Worm (Caenorhabditis elegans): ENCODE measurements around the gene ZC395.11.

The ZC395.11 gene

DNA sequence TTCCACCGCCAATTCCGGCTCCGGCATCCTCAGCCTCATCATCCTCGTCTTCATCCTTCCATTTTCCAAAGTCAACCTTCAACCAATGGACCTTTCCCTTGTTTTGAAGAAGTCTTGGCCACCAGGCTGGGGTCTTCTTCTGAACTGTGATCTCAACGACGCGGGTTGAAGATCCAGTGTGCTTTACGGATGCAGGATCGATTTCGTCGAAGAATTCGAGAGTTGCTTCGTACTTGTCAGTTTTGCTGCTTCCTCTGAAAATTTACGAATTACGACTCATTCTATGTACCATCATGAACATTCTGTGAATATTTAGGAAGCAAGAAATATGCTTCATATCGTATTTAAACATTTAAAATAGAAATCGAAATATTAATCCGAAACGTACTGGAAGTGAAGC, 11.9 kb downstream of the ZC395.11 start:
- TF ChIP-seq cog-1 (tag; optimal IDR thresholded peaks at IDR 0.05), result no peak
- TF ChIP-seq flt-1 (GFP tag; IDR thresholded peaks at IDR 0.05), result no peak
- TF ChIP-seq ztf-29 (GFP tag; IDR thresholded peaks at IDR 0.05), result no peak
- TF ChIP-seq klf-2 (GFP tag; conservative IDR thresholded peaks at IDR 0.05), result no peak
- TF ChIP-seq T22C8.4 (GFP tag; IDR thresholded peaks at IDR 0.05), result no peak
- TF ChIP-seq tab-1 (GFP tag; IDR thresholded peaks at IDR 0.05), result no peak

ce11 chrIII:5273396-5273857, 12.7 kb downstream of the ZC395.11 start, which contains the start of gene ztf-8:
TSS of gene ztf-8 (minus strand) at chrIII:5273471.
- TF ChIP-seq ztf-29 (GFP tag; IDR thresholded peaks at IDR 0.05), result no peak
- no peak for TF ChIP-seq T22C8.4 (GFP tag; IDR thresholded peaks at IDR 0.05)
- no peak for TF ChIP-seq ref-1 (GFP tag; conservative IDR thresholded peaks at IDR 0.05)
- TF ChIP-seq cog-1 (tag; optimal IDR thresholded peaks at IDR 0.05), result no peak
- TF ChIP-seq med-1 (GFP tag; optimal IDR thresholded peaks at IDR 0.05; ENCODE audit: insufficient read depth), result no peak
- no peak for TF ChIP-seq tab-1 (GFP tag; IDR thresholded peaks at IDR 0.05)
- TF ChIP-seq flt-1 (GFP tag; IDR thresholded peaks at IDR 0.05), result no peak
- TF ChIP-seq ztf-23 (GFP tag; IDR thresholded peaks at IDR 0.05), result no peak
- no peak for TF ChIP-seq klf-2 (GFP tag; conservative IDR thresholded peaks at IDR 0.05)

DNA sequence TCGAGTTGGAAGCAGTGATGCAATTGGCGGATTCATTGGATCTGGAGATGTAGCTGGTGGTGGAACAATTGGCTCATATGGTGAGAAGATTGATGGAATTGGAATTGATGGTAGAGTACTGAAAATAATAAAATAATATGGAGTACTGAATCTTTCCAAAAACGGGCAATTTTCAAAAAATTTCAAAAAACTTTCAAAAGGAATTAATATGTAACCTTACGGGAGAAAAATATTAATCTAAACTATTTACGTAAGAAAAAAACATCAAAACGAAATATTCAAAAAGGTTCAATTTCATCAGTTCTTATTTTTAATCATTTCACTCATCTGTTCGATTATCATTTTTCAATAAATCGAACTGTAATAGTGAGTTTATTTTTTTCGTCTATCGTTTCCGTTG, 16.3 kb downstream of the ZC395.11 start, which contains the start of gene ZC395.4:
Gene ZC395.4 (plus strand): TSS at position 301 of the 400 bp plus-strand sequence.
- no peak for TF ChIP-seq cog-1 (tag; optimal IDR thresholded peaks at IDR 0.05)
- no peak for TF ChIP-seq klf-2 (GFP tag; conservative IDR thresholded peaks at IDR 0.05)
- TF ChIP-seq ztf-23 (GFP tag; IDR thresholded peaks at IDR 0.05), result no peak
- no peak for TF ChIP-seq T22C8.4 (GFP tag; IDR thresholded peaks at IDR 0.05)
- TF ChIP-seq ztf-29 (GFP tag; IDR thresholded peaks at IDR 0.05), result no peak
- TF ChIP-seq tab-1 (GFP tag; IDR thresholded peaks at IDR 0.05), result no peak
- no peak for TF ChIP-seq ref-1 (GFP tag; conservative IDR thresholded peaks at IDR 0.05)
- TF ChIP-seq flt-1 (GFP tag; IDR thresholded peaks at IDR 0.05), result no peak
- no peak for TF ChIP-seq med-1 (GFP tag; optimal IDR thresholded peaks at IDR 0.05; ENCODE audit: insufficient read depth)

ce11 chrIII:5268486-5268885, 17.6 kb downstream of the ZC395.11 start:
- TF ChIP-seq klf-2 (GFP tag; conservative IDR thresholded peaks at IDR 0.05), result no peak
- TF ChIP-seq T22C8.4 (GFP tag; IDR thresholded peaks at IDR 0.05), result no peak
- no peak for TF ChIP-seq ref-1 (GFP tag; conservative IDR thresholded peaks at IDR 0.05)
- TF ChIP-seq ztf-29 (GFP tag; IDR thresholded peaks at IDR 0.05), result no peak
- no peak for TF ChIP-seq ztf-23 (GFP tag; IDR thresholded peaks at IDR 0.05)
- TF ChIP-seq flt-1 (GFP tag; IDR thresholded peaks at IDR 0.05), result no peak
- no peak for TF ChIP-seq tab-1 (GFP tag; IDR thresholded peaks at IDR 0.05)
- TF ChIP-seq med-1 (GFP tag; optimal IDR thresholded peaks at IDR 0.05; ENCODE audit: insufficient read depth), result no peak
- no peak for TF ChIP-seq cog-1 (tag; optimal IDR thresholded peaks at IDR 0.05)

DNA sequence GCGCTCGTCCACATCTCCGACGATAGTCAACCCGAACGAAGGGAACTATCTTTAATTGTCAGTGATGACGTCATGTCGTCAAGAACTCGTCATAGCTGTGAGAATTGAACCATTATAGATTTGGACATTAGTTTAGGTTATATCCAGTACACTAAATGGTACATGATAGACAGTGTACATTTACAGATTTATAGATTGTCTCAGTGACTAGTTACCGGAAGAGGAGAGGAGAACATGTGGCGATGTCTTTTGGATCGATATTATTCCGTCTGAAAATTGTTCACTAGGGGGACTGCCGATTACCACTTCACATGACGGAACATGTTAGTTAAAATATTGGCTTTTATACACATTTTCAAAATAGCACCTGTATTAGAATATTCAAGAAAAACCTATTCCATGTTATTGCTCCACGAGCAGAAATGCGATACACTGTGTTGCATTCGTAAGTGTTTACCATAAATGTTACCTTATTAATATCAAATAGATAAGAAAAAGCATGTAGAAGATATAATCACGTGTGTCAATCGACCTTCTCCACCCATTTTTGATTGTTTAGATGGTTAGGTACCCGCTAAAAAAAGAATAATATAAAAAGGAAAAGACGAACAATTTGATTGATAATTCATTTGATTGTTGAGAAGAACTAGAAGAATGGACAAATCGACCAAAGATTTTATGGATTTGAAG, 18.7 kb downstream of the ZC395.11 start, which contains the start of gene ZC395.5:
Gene ZC395.5 (plus strand): TSS at position 632 of the 690 bp plus-strand sequence.
- TF ChIP-seq tab-1 (GFP tag; IDR thresholded peaks at IDR 0.05) (no peak), klf-2 (GFP tag; conservative IDR thresholded peaks at IDR 0.05) (no peak), cog-1 (tag; optimal IDR thresholded peaks at IDR 0.05) (no peak), med-1 (GFP tag; optimal IDR thresholded peaks at IDR 0.05; ENCODE audit: insufficient read depth) (no peak), ztf-29 (GFP tag; IDR thresholded peaks at IDR 0.05) (no peak), flt-1 (GFP tag; IDR thresholded peaks at IDR 0.05) (no peak), ztf-23 (GFP tag; IDR thresholded peaks at IDR 0.05) (no peak), ref-1 (GFP tag; conservative IDR thresholded peaks at IDR 0.05) (no peak), T22C8.4 (GFP tag; IDR thresholded peaks at IDR 0.05) (no peak)

DNA sequence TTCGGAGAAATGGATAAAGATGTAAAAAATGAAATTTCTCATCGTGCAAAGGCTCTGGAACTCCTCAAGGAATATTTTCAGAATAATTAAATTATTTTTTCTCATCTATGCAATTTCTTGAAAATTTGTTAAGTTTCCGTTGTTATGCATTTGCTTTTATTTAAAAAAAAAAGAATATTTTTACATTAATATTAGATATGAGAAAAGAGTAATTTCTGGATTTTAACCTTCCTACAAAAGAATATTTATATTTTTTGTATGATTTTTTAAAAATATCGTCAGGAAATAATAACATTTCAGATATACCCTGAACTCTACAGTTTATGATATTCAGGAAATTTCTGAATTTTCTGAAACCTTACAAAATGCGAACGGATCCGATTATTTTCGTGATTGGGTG, 21.3 kb downstream of the ZC395.11 start, which contains the start of gene gro-1:
Gene gro-1 (plus strand): TSS at position 301 of the 400 bp plus-strand sequence.
- TF ChIP-seq cog-1 (tag; optimal IDR thresholded peaks at IDR 0.05), result no peak
- TF ChIP-seq flt-1 (GFP tag; IDR thresholded peaks at IDR 0.05), result no peak
- no peak for TF ChIP-seq ztf-23 (GFP tag; IDR thresholded peaks at IDR 0.05)
- TF ChIP-seq ztf-29 (GFP tag; IDR thresholded peaks at IDR 0.05), result no peak
- no peak for TF ChIP-seq med-1 (GFP tag; optimal IDR thresholded peaks at IDR 0.05; ENCODE audit: insufficient read depth)
- no peak for TF ChIP-seq tab-1 (GFP tag; IDR thresholded peaks at IDR 0.05)
- no peak for TF ChIP-seq klf-2 (GFP tag; conservative IDR thresholded peaks at IDR 0.05)

DNA sequence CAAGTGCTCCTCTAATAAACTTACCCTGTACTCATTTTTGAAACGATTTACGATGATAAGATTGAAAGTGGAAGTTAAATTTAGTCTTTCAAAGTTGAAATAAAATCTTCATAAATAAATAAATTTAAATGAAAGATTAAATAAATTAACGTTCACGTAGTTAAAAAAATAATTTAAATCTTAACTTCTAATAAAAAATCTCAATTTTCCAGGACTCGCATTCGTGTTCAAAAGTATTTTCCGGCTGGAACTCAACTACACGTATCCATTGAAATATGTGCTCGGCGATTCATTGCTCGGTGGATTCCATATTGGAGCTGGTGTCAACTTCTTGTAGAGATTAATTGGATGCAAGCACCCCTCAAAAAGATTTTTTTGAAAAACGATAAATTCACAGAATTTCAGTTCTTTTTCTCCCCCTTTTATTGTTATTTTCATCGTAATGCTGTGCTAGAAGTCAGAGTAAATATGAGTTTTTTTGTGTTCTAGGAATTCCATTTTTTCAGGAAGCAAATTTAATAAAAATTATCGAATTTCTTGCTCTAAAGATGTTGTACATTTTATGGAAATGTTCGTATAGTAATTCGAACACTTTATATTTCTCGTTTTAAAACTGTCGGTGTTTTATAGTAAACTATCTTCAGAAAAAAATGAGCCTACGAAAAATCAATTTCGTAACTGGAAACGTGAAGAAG, 22.7 kb downstream of the ZC395.11 start, which contains the start of the genes C34E10.9 and hap-1:
Gene C34E10.9 (minus strand): TSS at position 101 of the 695 bp plus-strand sequence.
Gene hap-1 (plus strand): TSS at position 645 of the 695 bp plus-strand sequence.
- TF ChIP-seq T22C8.4 (GFP tag; IDR thresholded peaks at IDR 0.05) (no peak), cog-1 (tag; optimal IDR thresholded peaks at IDR 0.05) (no peak), klf-2 (GFP tag; conservative IDR thresholded peaks at IDR 0.05) (no peak), ref-1 (GFP tag; conservative IDR thresholded peaks at IDR 0.05) (no peak), ztf-23 (GFP tag; IDR thresholded peaks at IDR 0.05) (no peak), flt-1 (GFP tag; IDR thresholded peaks at IDR 0.05) (no peak), ztf-29 (GFP tag; IDR thresholded peaks at IDR 0.05) (no peak), tab-1 (GFP tag; IDR thresholded peaks at IDR 0.05) (no peak), med-1 (GFP tag; optimal IDR thresholded peaks at IDR 0.05; ENCODE audit: insufficient read depth) (no peak)

ce11 chrIII:5260394-5260793, 25.7 kb downstream of the ZC395.11 start, which contains the start of gene gop-3:
TSS of gene gop-3 (plus strand) at chrIII:5260694.
- TF ChIP-seq ztf-23 (GFP tag; IDR thresholded peaks at IDR 0.05), result no peak
- no peak for TF ChIP-seq ztf-29 (GFP tag; IDR thresholded peaks at IDR 0.05)
- no peak for TF ChIP-seq cog-1 (tag; optimal IDR thresholded peaks at IDR 0.05)
- no peak for TF ChIP-seq ref-1 (GFP tag; conservative IDR thresholded peaks at IDR 0.05)
- TF ChIP-seq klf-2 (GFP tag; conservative IDR thresholded peaks at IDR 0.05), result no peak

- TF ChIP-seq flt-1 (GFP tag; IDR thresholded peaks at IDR 0.05) (no peak), ref-1 (GFP tag; conservative IDR thresholded peaks at IDR 0.05) (no peak), cog-1 (tag; optimal IDR thresholded peaks at IDR 0.05) (no peak)
Measured at ce11 chrIII:5258918-5259317, 27.2 kb downstream of the ZC395.11 start, which contains the start of gene gop-2. TSS of gene gop-2 (plus strand) at chrIII:5259023.
